Fruit fly (Drosophila melanogaster) whole organism, prepupa: ENCODE data around the gene Spx.

Source experiments
- CG10669 ChIP-seq: fragments of 200-800 bp; sonication (Bioruptor generic); optimal IDR thresholded peaks from 3 replicates; lab custom pipeline; 2018; ENCODE audit warnings: missing biosample characterization, mild to moderate bottlenecking, missing genetic modification characterization, moderate library complexity
- CG11294 ChIP-seq: fragments of 200-800 bp; sonication (Bioruptor generic); IDR thresholded peaks from 2 replicates; pipeline ENCODE4 v1.3.6; 2022; ENCODE audit warnings: missing biosample characterization, missing genetic modification characterization
- CG32006 ChIP-seq: fragments of 200-800 bp; sonication (Bioruptor generic); optimal IDR thresholded peaks from 3 replicates; lab custom pipeline; 2017; ENCODE audit warnings: missing biosample characterization, mild to moderate bottlenecking, missing genetic modification characterization
- CG6792 ChIP-seq: fragments of 200-800 bp; sonication (Bioruptor generic); optimal IDR thresholded peaks from 3 replicates; lab custom pipeline; 2016; ENCODE audit warnings: missing biosample characterization, missing genetic modification characterization
- CG8319 ChIP-seq: fragments of 200-800 bp; sonication (Bioruptor generic); optimal IDR thresholded peaks from 3 replicates; lab custom pipeline; 2016; ENCODE audit warnings: missing biosample characterization, missing genetic modification characterization
- Gug ChIP-seq: fragments of 200-800 bp; sonication (Bioruptor generic); IDR thresholded peaks from 2 replicates; pipeline ENCODE4 v1.3.6; 2022; ENCODE audit warnings: missing biosample characterization, missing genetic modification characterization
- Lpt ChIP-seq: fragments of 200-800 bp; sonication (Bioruptor generic); optimal IDR thresholded peaks from 3 replicates; lab custom pipeline; 2016; ENCODE audit warnings: missing biosample characterization, missing genetic modification characterization
- OdsH ChIP-seq: fragments of 200-800 bp; sonication (Bioruptor generic); optimal IDR thresholded peaks from 3 replicates; lab custom pipeline; 2016; ENCODE audit warnings: missing biosample characterization, missing genetic modification characterization
- Sox15 ChIP-seq: fragments of 200-800 bp; sonication (Bioruptor generic); optimal IDR thresholded peaks from 3 replicates; lab custom pipeline; 2016; ENCODE audit warnings: missing biosample characterization, missing genetic modification characterization
- cyc ChIP-seq: fragments of 200-800 bp; sonication (Bioruptor generic); optimal IDR thresholded peaks from 3 replicates; lab custom pipeline; 2016; ENCODE audit warnings: missing biosample characterization, missing genetic modification characterization
- dac ChIP-seq: fragments of 200-800 bp; sonication (Bioruptor generic); optimal IDR thresholded peaks from 2 replicates; lab custom pipeline; 2017; ENCODE audit warnings: missing biosample characterization, mild to moderate bottlenecking, missing genetic modification characterization
- dsx ChIP-seq: fragments of 200-800 bp; optimal IDR thresholded peaks from 3 replicates; lab custom pipeline; 2019; ENCODE audit warnings: missing biosample characterization, mild to moderate bottlenecking, missing genetic modification characterization, moderate library complexity; ENCODE audit not compliant: poor library complexity, severe bottlenecking
- eg ChIP-seq: fragments of 200-800 bp; sonication (Bioruptor generic); IDR thresholded peaks from 3 replicates; pipeline ENCODE4 v1.3.6; 2022; ENCODE audit warnings: missing biosample characterization, missing genetic modification characterization

Spx gene

dm6 chrX:6305317-6305716 is 49.7 kb downstream of the Spx start (continued):
- TF ChIP-seq OdsH (GFP tag; lab: Kevin White, UChicago) (peak; percentile 54), CG8319 (GFP tag; lab: Kevin White, UChicago) (no peak), CG10669 (no peak), Gug (GFP tag; lab: Robert Waterston, UW) (no peak), CG11294 (GFP tag; lab: Robert Waterston, UW) (no peak), cyc (peak; percentile 38), dsx (GFP tag; lab: Kevin White, UChicago) (no peak), Sox15 (GFP tag; lab: Kevin White, UChicago) (no peak), CG6792 (GFP tag; lab: Kevin White, UChicago) (peak; percentile 25), CG32006 (GFP tag; lab: Kevin White, UChicago) (peak; percentile 37), Lpt (GFP tag; lab: Kevin White, UChicago) (peak; percentile 51), dac (GFP tag; lab: Kevin White, UChicago) (no peak), eg (GFP tag; lab: Robert Waterston, UW) (0 out of 3 replicates have a peak, but pooled peaks have one; percentile 9)
